Fruit fly (Drosophila melanogaster): ENCODE measurements around the gene bbg.

DNA sequence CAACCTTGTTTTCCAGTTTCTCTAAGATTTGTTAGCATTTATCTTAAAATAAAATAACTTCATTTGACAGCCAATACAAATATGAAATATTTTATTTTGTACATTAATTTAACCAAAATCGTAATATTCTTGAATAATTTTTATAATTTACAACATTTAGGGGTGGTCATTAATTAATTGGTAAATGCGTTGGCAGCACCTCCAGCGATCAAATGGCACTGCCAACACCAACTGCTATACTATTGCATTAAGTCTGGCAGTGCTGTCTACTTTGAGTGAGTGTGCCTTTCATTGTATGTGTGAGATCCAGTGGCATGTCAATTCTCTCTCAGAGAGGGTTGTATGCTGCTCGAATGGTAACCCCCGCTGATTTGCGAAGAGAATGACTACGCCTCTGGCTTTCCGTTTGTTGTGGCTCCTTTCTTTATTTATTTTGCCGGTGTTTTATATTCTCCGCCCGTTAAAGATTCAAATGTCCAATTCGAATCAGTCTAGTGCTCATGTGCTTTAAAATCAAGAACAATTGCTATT, 125.9 kb downstream of the bbg start, which contains the start of gene CG3919:
- TF ChIP-seq CG8478 (optimal IDR thresholded peaks at IDR 0.05) (no peak), CTCF (optimal IDR thresholded peaks at IDR 0.05) (no peak)

Measured in S2 (cell line).